Worm (Caenorhabditis elegans): ENCODE measurements around the gene C26B2.2.

The C26B2.2 gene

ce11 chrIV:8027293-8027866 lies 5.5 kb upstream of the C26B2.2 start:
- no peak for TF ChIP-seq ets-7 (tag; optimal IDR thresholded peaks at IDR 0.05)
- no peak for TF ChIP-seq B0310.2 (tag; optimal IDR thresholded peaks at IDR 0.05)
- TF ChIP-seq flt-1 (GFP tag; IDR thresholded peaks at IDR 0.05), result no peak
- TF ChIP-seq ama-1 (optimal IDR thresholded peaks at IDR 0.05), result no peak
- no peak for TF ChIP-seq ceh-13 (GFP tag; optimal IDR thresholded peaks at IDR 0.05)
- no peak for TF ChIP-seq tbx-11 (GFP tag; IDR thresholded peaks at IDR 0.05)
- no peak for TF ChIP-seq pes-1 (GFP tag; IDR thresholded peaks at IDR 0.05)
- no peak for TF ChIP-seq scrt-1 (GFP tag; IDR thresholded peaks at IDR 0.05)
- no peak for TF ChIP-seq tbx-37 (GFP tag; conservative IDR thresholded peaks at IDR 0.05)
- TF ChIP-seq hmg-4 (GFP tag; optimal IDR thresholded peaks at IDR 0.05), result no peak
- no peak for TF ChIP-seq F13C5.2 (tag; optimal IDR thresholded peaks at IDR 0.05)
- TF ChIP-seq sea-1 (GFP tag; conservative IDR thresholded peaks at IDR 0.05), result no peak
- TF ChIP-seq ceh-36 (tag; optimal IDR thresholded peaks at IDR 0.05), result no peak
- TF ChIP-seq tra-4 (tag; optimal IDR thresholded peaks at IDR 0.05), result no peak
- no peak for TF ChIP-seq hmbx-1 (tag; optimal IDR thresholded peaks at IDR 0.05)
- TF ChIP-seq hnd-1 (tag; optimal IDR thresholded peaks at IDR 0.05), result no peak
- TF ChIP-seq aly-1 (tag; optimal IDR thresholded peaks at IDR 0.05), result no peak

- no peak for TF ChIP-seq F13C5.2 (tag; optimal IDR thresholded peaks at IDR 0.05)
- TF ChIP-seq hmg-4 (GFP tag; optimal IDR thresholded peaks at IDR 0.05), result no peak
- no peak for TF ChIP-seq scrt-1 (GFP tag; IDR thresholded peaks at IDR 0.05)
- TF ChIP-seq B0310.2 (tag; optimal IDR thresholded peaks at IDR 0.05), result no peak
- no peak for TF ChIP-seq ets-7 (tag; optimal IDR thresholded peaks at IDR 0.05)
- TF ChIP-seq pes-1 (GFP tag; IDR thresholded peaks at IDR 0.05), result no peak
- TF ChIP-seq tbx-37 (GFP tag; conservative IDR thresholded peaks at IDR 0.05), result no peak
Observed at ce11 chrIV:8026361-8026760, 4.4 kb upstream of the C26B2.2 start.

- no peak for TF ChIP-seq hmg-4 (GFP tag; optimal IDR thresholded peaks at IDR 0.05)
- no peak for TF ChIP-seq ets-7 (tag; optimal IDR thresholded peaks at IDR 0.05)
- TF ChIP-seq tbx-11 (GFP tag; IDR thresholded peaks at IDR 0.05), result no peak
- no peak for TF ChIP-seq scrt-1 (GFP tag; IDR thresholded peaks at IDR 0.05)
- no peak for TF ChIP-seq sea-1 (GFP tag; conservative IDR thresholded peaks at IDR 0.05)
- no peak for TF ChIP-seq ceh-13 (GFP tag; optimal IDR thresholded peaks at IDR 0.05)
- no peak for TF ChIP-seq tbx-37 (GFP tag; conservative IDR thresholded peaks at IDR 0.05)
- no peak for TF ChIP-seq pes-1 (GFP tag; IDR thresholded peaks at IDR 0.05)
- TF ChIP-seq hmbx-1 (tag; optimal IDR thresholded peaks at IDR 0.05), result no peak
- TF ChIP-seq ceh-36 (tag; optimal IDR thresholded peaks at IDR 0.05), result no peak
- no peak for TF ChIP-seq B0310.2 (tag; optimal IDR thresholded peaks at IDR 0.05)
- no peak for TF ChIP-seq flt-1 (GFP tag; IDR thresholded peaks at IDR 0.05)
- TF ChIP-seq ama-1 (optimal IDR thresholded peaks at IDR 0.05), result no peak
- TF ChIP-seq hnd-1 (tag; optimal IDR thresholded peaks at IDR 0.05), result no peak
- no peak for TF ChIP-seq F13C5.2 (tag; optimal IDR thresholded peaks at IDR 0.05)
- TF ChIP-seq aly-1 (tag; optimal IDR thresholded peaks at IDR 0.05), result no peak
- TF ChIP-seq tra-4 (tag; optimal IDR thresholded peaks at IDR 0.05), result no peak
Observed at ce11 chrIV:8023861-8024260, 1.9 kb upstream of the C26B2.2 start.

- TF ChIP-seq F13C5.2 (tag; optimal IDR thresholded peaks at IDR 0.05) (peak; percentile 22), tbx-37 (GFP tag; conservative IDR thresholded peaks at IDR 0.05) (peak; percentile 40; the same call in 1 of the 2 replicates), tra-4 (tag; optimal IDR thresholded peaks at IDR 0.05) (no peak), pes-1 (GFP tag; IDR thresholded peaks at IDR 0.05) (no peak), ceh-13 (GFP tag; optimal IDR thresholded peaks at IDR 0.05) (no peak)
Observed at ce11 chrIV:8019772-8020496, 2.0 kb downstream of the C26B2.2 start, which contains the start of gene dnc-4. Gene dnc-4 (minus strand): TSS chrIV:8019808.

- TF ChIP-seq ama-1 (optimal IDR thresholded peaks at IDR 0.05), result no peak
- TF ChIP-seq tra-4 (tag; optimal IDR thresholded peaks at IDR 0.05), result no peak
- no peak for TF ChIP-seq flt-1 (GFP tag; IDR thresholded peaks at IDR 0.05)
- no peak for TF ChIP-seq aly-1 (tag; optimal IDR thresholded peaks at IDR 0.05)
- no peak for TF ChIP-seq tbx-37 (GFP tag; conservative IDR thresholded peaks at IDR 0.05)
- no peak for TF ChIP-seq scrt-1 (GFP tag; IDR thresholded peaks at IDR 0.05)
- TF ChIP-seq B0310.2 (tag; optimal IDR thresholded peaks at IDR 0.05), result no peak
- TF ChIP-seq F13C5.2 (tag; optimal IDR thresholded peaks at IDR 0.05), result no peak
- TF ChIP-seq sea-1 (GFP tag; conservative IDR thresholded peaks at IDR 0.05), result no peak
- no peak for TF ChIP-seq hnd-1 (tag; optimal IDR thresholded peaks at IDR 0.05)
- no peak for TF ChIP-seq hmg-4 (GFP tag; optimal IDR thresholded peaks at IDR 0.05)
- no peak for TF ChIP-seq ceh-13 (GFP tag; optimal IDR thresholded peaks at IDR 0.05)
- TF ChIP-seq pes-1 (GFP tag; IDR thresholded peaks at IDR 0.05), result no peak
Observed at ce11 chrIV:8016694-8017093, 5.2 kb downstream of the C26B2.2 start, which contains the start of gene elpc-4. Gene elpc-4 (plus strand): TSS chrIV:8016994.

- TF ChIP-seq ets-7 (tag; optimal IDR thresholded peaks at IDR 0.05) (peak; percentile 66), scrt-1 (GFP tag; IDR thresholded peaks at IDR 0.05) (peak; percentile 54; the same call in 1 of the 2 replicates), sea-1 (GFP tag; conservative IDR thresholded peaks at IDR 0.05) (0 out of 2 replicates have a peak, but pooled peaks have one; percentile 22), pes-1 (GFP tag; IDR thresholded peaks at IDR 0.05) (peak; percentile 80), tbx-37 (GFP tag; conservative IDR thresholded peaks at IDR 0.05) (peak; percentile 43; the same call in 1 of the 2 replicates)
Observed at ce11 chrIV:8015726-8016312, 6.1 kb downstream of the C26B2.2 start, which contains the start of gene C26B2.7. Gene C26B2.7 (plus strand): TSS chrIV:8016274.

- TF ChIP-seq tbx-37 (GFP tag; conservative IDR thresholded peaks at IDR 0.05) (no peak), scrt-1 (GFP tag; IDR thresholded peaks at IDR 0.05) (no peak)
Observed at ce11 chrIV:8013849-8014248, 8.1 kb downstream of the C26B2.2 start, which contains the start of gene C26B2.8. Gene C26B2.8 (plus strand): TSS chrIV:8014149.
